Worm (Caenorhabditis elegans) whole organism, young adult: ENCODE data around the gene F41G3.5.

Experiments used
- B0035.1 ChIP-seq: sonication (generic microtip); optimal IDR thresholded peaks from 2 replicates; lab custom pipeline; 2016; ENCODE audit warnings: missing genetic modification characterization, mild to moderate bottlenecking, missing compliant biosample characterization, missing genotype, missing genetic modification reagents
- B0336.3 ChIP-seq: fragments of 200-800 bp; sonication (Bioruptor generic); IDR thresholded peaks from 2 replicates; pipeline ENCODE4 v1.3.6; 2022; ENCODE audit warnings: missing genetic modification characterization, missing compliant biosample characterization
- F39B2.1 ChIP-seq: fragments of 200-800 bp; sonication (Bioruptor generic); IDR thresholded peaks from 2 replicates; pipeline ENCODE4 v1.3.6; 2022; ENCODE audit warnings: missing genetic modification reagents, missing genetic modification characterization, missing compliant biosample characterization
- T07F8.4 ChIP-seq: sonication (generic microtip); optimal IDR thresholded peaks from 2 replicates; lab custom pipeline; 2016; ENCODE audit warnings: mild to moderate bottlenecking, missing genetic modification characterization, moderate library complexity, missing compliant biosample characterization
- Y53F4B.3 ChIP-seq: fragments of 200-800 bp; sonication (Bioruptor generic); IDR thresholded peaks from 2 replicates; pipeline ENCODE4 v1.3.6; 2022; ENCODE audit warnings: missing genetic modification reagents, missing genetic modification characterization, missing compliant biosample characterization
- Y79H2A.3 ChIP-seq: fragments of 200-800 bp; sonication (Bioruptor generic); conservative IDR thresholded peaks from 2 replicates; pipeline ENCODE4 v1.3.6; 2022; ENCODE audit warnings: missing genetic modification reagents, missing genetic modification characterization, missing compliant biosample characterization
- bed-1 ChIP-seq: fragments of 200-800 bp; sonication (Bioruptor generic); IDR thresholded peaks from 2 replicates; pipeline ENCODE4 v1.3.6; 2022; ENCODE audit warnings: missing genetic modification reagents, missing genetic modification characterization, missing compliant biosample characterization
- ccch-3 ChIP-seq: fragments of 200-800 bp; sonication (Bioruptor generic); optimal IDR thresholded peaks from 2 replicates; lab custom pipeline; 2018; ENCODE audit warnings: mild to moderate bottlenecking, missing genetic modification characterization, missing compliant biosample characterization
- egl-18 ChIP-seq: fragments of 200-800 bp; sonication (Bioruptor generic); IDR thresholded peaks from 2 replicates; pipeline ENCODE4 v1.3.6; 2022; ENCODE audit warnings: missing genetic modification reagents, missing genetic modification characterization, missing compliant biosample characterization
- lag-1 ChIP-seq: fragments of 200-800 bp; sonication (Bioruptor generic); IDR thresholded peaks from 2 replicates; pipeline ENCODE4 v1.3.6; 2022; ENCODE audit warnings: missing genetic modification reagents, missing genetic modification characterization, missing compliant biosample characterization
- madf-8 ChIP-seq: fragments of 200-800 bp; sonication (Bioruptor generic); conservative IDR thresholded peaks from 2 replicates; pipeline ENCODE4 v1.3.6; 2022; ENCODE audit warnings: missing genetic modification reagents, missing genetic modification characterization, missing compliant biosample characterization
- pha-4 ChIP-seq: fragments of 150-350 bp; sonication (generic microtip); optimal IDR thresholded peaks from 2 replicates; lab custom pipeline; 2014; ENCODE audit warnings: missing biosample characterization, missing genetic modification reagents, missing genetic modification characterization
- rcor-1 ChIP-seq: fragments of 200-800 bp; sonication (Bioruptor generic); IDR thresholded peaks from 2 replicates; pipeline ENCODE4 v1.3.6; 2022; ENCODE audit warnings: missing genetic modification reagents, missing genetic modification characterization, missing compliant biosample characterization
- zfh-2 ChIP-seq: fragments of 200-800 bp; sonication (Bioruptor generic); conservative IDR thresholded peaks from 2 replicates; pipeline ENCODE4 v1.3.6; 2022; ENCODE audit warnings: missing genetic modification reagents, missing genetic modification characterization, missing compliant biosample characterization

- TF ChIP-seq bed-1 (GFP tag; lab: Robert Waterston, UW), result no peak
- no peak for TF ChIP-seq pha-4
- TF ChIP-seq lag-1, result no peak
- no peak for TF ChIP-seq ccch-3
- TF ChIP-seq madf-8 (GFP tag; lab: Robert Waterston, UW), result no peak
- TF ChIP-seq rcor-1 (GFP tag; lab: Robert Waterston, UW), result no peak
- TF ChIP-seq Y79H2A.3 (GFP tag; lab: Robert Waterston, UW), result no peak
- no peak for TF ChIP-seq B0336.3
- TF ChIP-seq Y53F4B.3 (GFP tag; lab: Robert Waterston, UW), result no peak
- TF ChIP-seq F39B2.1 (GFP tag; lab: Robert Waterston, UW), result no peak
- no peak for TF ChIP-seq zfh-2 (GFP tag; lab: Robert Waterston, UW)
- no peak for TF ChIP-seq B0035.1 (tag; lab: Kevin White, UChicago)
- TF ChIP-seq T07F8.4 (tag; lab: Kevin White, UChicago), result no peak
- TF ChIP-seq egl-18 (GFP tag; lab: Robert Waterston, UW), result no peak
Observed at ce11 chrII:6715853-6716252, 30.7 kb upstream of the F41G3.5 start.
